Fruit fly (Drosophila melanogaster) whole organism, wandering third instar larva: ENCODE results near the gene CG43737.

Experiments used
- Dfd ChIP-seq: fragments of >200 bp; optimal IDR thresholded peaks from 2 replicates; lab custom pipeline; 2017; ENCODE audit warnings: missing biosample characterization, missing genetic modification characterization
- GATAd ChIP-seq: sonication (Bioruptor generic); optimal IDR thresholded peaks from 2 replicates; lab custom pipeline; 2016; ENCODE audit warnings: missing biosample characterization, missing genetic modification characterization
- dmrt93B ChIP-seq: fragments of 200-800 bp; sonication (Bioruptor generic); optimal IDR thresholded peaks from 2 replicates; lab custom pipeline; 2018; ENCODE audit warnings: missing biosample characterization, mild to moderate bottlenecking, missing genetic modification characterization
- h ChIP-seq: fragments of 200-800 bp; sonication (Bioruptor generic); optimal IDR thresholded peaks from 3 replicates; lab custom pipeline; 2016; ENCODE audit warnings: missing biosample characterization, mild to moderate bottlenecking, missing genetic modification characterization
- sage ChIP-seq: fragments of 200-800 bp; sonication (Bioruptor generic); optimal IDR thresholded peaks from 2 replicates; lab custom pipeline; 2016; ENCODE audit warnings: missing biosample characterization, mild to moderate bottlenecking, missing genetic modification characterization
- sv ChIP-seq: fragments of 200-800 bp; sonication (Bioruptor generic); optimal IDR thresholded peaks from 3 replicates; lab custom pipeline; 2016; ENCODE audit warnings: missing biosample characterization, missing genetic modification characterization

CG43737 gene

dm6 chrX:15235252-15235651 is 60.0 kb downstream of the CG43737 start:
- TF ChIP-seq sv (GFP tag; lab: Kevin White, UChicago), result no peak
- no peak for TF ChIP-seq dmrt93B (GFP tag; lab: Kevin White, UChicago)
- TF ChIP-seq Dfd (GFP tag; lab: Kevin White, UChicago), result no peak
- no peak for TF ChIP-seq h
- TF ChIP-seq GATAd, result no peak
- no peak for TF ChIP-seq sage
